Fruit fly (Drosophila melanogaster): ENCODE results near the gene Oatp33Ea.

DNA sequence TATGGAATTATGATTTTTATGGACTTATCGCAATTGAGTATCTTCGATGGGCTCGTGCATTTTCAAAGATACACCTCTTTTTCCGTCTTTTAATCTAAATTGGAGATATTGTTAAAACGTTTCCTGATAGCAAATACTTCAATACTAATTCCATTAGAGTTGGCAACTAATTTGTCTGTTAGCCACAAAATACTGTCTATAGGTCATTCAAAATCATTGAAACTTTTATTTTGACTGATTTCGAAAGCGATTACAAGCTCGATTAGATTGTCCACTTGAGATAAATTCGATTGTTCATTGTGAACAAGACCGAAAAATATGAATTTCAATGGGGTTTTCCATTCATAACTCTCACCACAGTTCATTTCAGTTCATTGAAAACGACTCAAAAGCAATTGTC lies 30.4 kb upstream of the Oatp33Ea start:
- TF ChIP-seq Dfd (GFP tag; optimal IDR thresholded peaks at IDR 0.05): no peak
- no peak for TF ChIP-seq CG10959 (GFP tag; IDR thresholded peaks at IDR 0.05)
- TF ChIP-seq CG11398 (GFP tag; optimal IDR thresholded peaks at IDR 0.05): no peak
- TF ChIP-seq CG31388 (GFP tag; optimal IDR thresholded peaks at IDR 0.05): no peak
- TF ChIP-seq Hr78 (GFP tag; optimal IDR thresholded peaks at IDR 0.05): no peak
- TF ChIP-seq luna (GFP tag; optimal IDR thresholded peaks at IDR 0.05): no peak
